Fruit fly (Drosophila melanogaster): ENCODE data around the gene CG1812.

CG1812 gene

dm6 chrX:20510540-20510939 lies 804 bp upstream of the CG1812 start, which contains the start of gene RhoGAP19D (continued):
- TF ChIP-seq CG9817 (tag; optimal IDR thresholded peaks at IDR 0.05) (peak; percentile 60), CG2202 (tag; optimal IDR thresholded peaks at IDR 0.05) (no peak), Lhr (GFP tag; optimal IDR thresholded peaks at IDR 0.05) (peak; percentile 44), CG32772 (GFP tag; IDR thresholded peaks at IDR 0.05) (peak; percentile 68), CG2116 (GFP tag; optimal IDR thresholded peaks at IDR 0.05) (peak; percentile 89), CG11696 (GFP tag; IDR thresholded peaks at IDR 0.05) (no peak), Sry-β (GFP tag; optimal IDR thresholded peaks at IDR 0.05) (no peak), CG17359 (tag; optimal IDR thresholded peaks at IDR 0.05) (peak; percentile 51), peb (GFP tag; IDR thresholded peaks at IDR 0.05) (no peak), org-1 (GFP tag; optimal IDR thresholded peaks at IDR 0.05) (no peak), wdn (GFP tag; IDR thresholded peaks at IDR 0.05) (no peak), sqz (GFP tag; optimal IDR thresholded peaks at IDR 0.05) (no peak), eyg (GFP tag; optimal IDR thresholded peaks at IDR 0.05) (peak; percentile 9), Ptx1 (GFP tag; IDR thresholded peaks at IDR 0.05) (peak; percentile 65), ash1 (GFP tag; optimal IDR thresholded peaks at IDR 0.05) (peak; percentile 25), CG9876 (GFP tag; optimal IDR thresholded peaks at IDR 0.05) (peak; percentile 36), YL-1 (GFP tag; optimal IDR thresholded peaks at IDR 0.05) (no peak), CG11723 (GFP tag; optimal IDR thresholded peaks at IDR 0.05) (no peak), psq (GFP tag; optimal IDR thresholded peaks at IDR 0.05) (peak; percentile 84), lilli (GFP tag; optimal IDR thresholded peaks at IDR 0.05) (peak; percentile 73), CG10462 (GFP tag; optimal IDR thresholded peaks at IDR 0.05) (no peak), nerfin-2 (GFP tag; IDR thresholded peaks at IDR 0.05; ENCODE audit: partially characterized antibody) (peak; percentile 86), HmgZ (tag; optimal IDR thresholded peaks at IDR 0.05) (peak; percentile 78), z (GFP tag; IDR thresholded peaks at IDR 0.05) (no peak), Max (GFP tag; optimal IDR thresholded peaks at IDR 0.05) (no peak), wor (GFP tag; IDR thresholded peaks at IDR 0.05) (no peak), Meics (GFP tag; optimal IDR thresholded peaks at IDR 0.05) (peak; percentile 14), CG1529 (GFP tag; optimal IDR thresholded peaks at IDR 0.05) (no peak), fd96Cb (tag; optimal IDR thresholded peaks at IDR 0.05) (peak; percentile 8), CG13624 (GFP tag; optimal IDR thresholded peaks at IDR 0.05) (peak; percentile 63), CG3995 (GFP tag; optimal IDR thresholded peaks at IDR 0.05) (peak; percentile 88), az2 (GFP tag; optimal IDR thresholded peaks at IDR 0.05) (peak; percentile 17), H2.0 (GFP tag; IDR thresholded peaks at IDR 0.05) (peak; percentile 51; the same call in 1 of the 2 replicates), CG10321 (GFP tag; IDR thresholded peaks at IDR 0.05) (peak; percentile 15; the same call in 1 of the 2 replicates), slou (GFP tag; optimal IDR thresholded peaks at IDR 0.05) (peak; percentile 19), NC2β (GFP tag; optimal IDR thresholded peaks at IDR 0.05) (peak; percentile 34), CG4404 (GFP tag; IDR thresholded peaks at IDR 0.05) (0 out of 2 replicates have a peak, but pooled peaks have one; percentile 27), BEAF-32 (GFP tag; optimal IDR thresholded peaks at IDR 0.05) (peak; percentile 93), CG4328 (GFP tag; optimal IDR thresholded peaks at IDR 0.05) (no peak), HmgD (GFP tag; optimal IDR thresholded peaks at IDR 0.05) (peak; percentile 88), CG30020 (tag; optimal IDR thresholded peaks at IDR 0.05) (peak; percentile 22), dan (GFP tag; IDR thresholded peaks at IDR 0.05) (no peak), CG11247 (GFP tag; IDR thresholded peaks at IDR 0.05) (peak; percentile 63), CG15696 (tag; optimal IDR thresholded peaks at IDR 0.05) (no peak), CG3726 (GFP tag; IDR thresholded peaks at IDR 0.05) (no peak), B-H2 (GFP tag; optimal IDR thresholded peaks at IDR 0.05) (peak; percentile 66), CG9215 (GFP tag; IDR thresholded peaks at IDR 0.05) (peak; percentile 50; the same call in 1 of the 2 replicates), Med (GFP tag) (peak; percentile 95), CG17912 (GFP tag; optimal IDR thresholded peaks at IDR 0.05) (no peak), CG43689 (GFP tag; IDR thresholded peaks at IDR 0.05) (no peak), rib (GFP tag; IDR thresholded peaks at IDR 0.05) (0 out of 2 replicates have a peak, but pooled peaks have one; percentile 38), lmd (GFP tag; IDR thresholded peaks at IDR 0.05) (peak; percentile 46; the same call in 1 of the 2 replicates)
